Worm (Caenorhabditis elegans) whole organism, late embryonic: Measurements from ENCODE around the gene C55C3.3.

Experiments
- T23F11.4 ChIP-seq: fragments of 200-800 bp; sonication (Bioruptor generic); optimal IDR thresholded peaks from 2 replicates; lab custom pipeline; 2018; ENCODE audit warnings: mild to moderate bottlenecking, missing genetic modification characterization, missing compliant biosample characterization
- ama-1 ChIP-seq: fragments of 150-350 bp; optimal IDR thresholded peaks from 2 replicates; lab custom pipeline; 2014
- pqm-1 ChIP-seq: sonication (generic microtip); optimal IDR thresholded peaks from 2 replicates; lab custom pipeline; 2016; ENCODE audit warnings: missing genetic modification characterization, missing compliant biosample characterization

DNA sequence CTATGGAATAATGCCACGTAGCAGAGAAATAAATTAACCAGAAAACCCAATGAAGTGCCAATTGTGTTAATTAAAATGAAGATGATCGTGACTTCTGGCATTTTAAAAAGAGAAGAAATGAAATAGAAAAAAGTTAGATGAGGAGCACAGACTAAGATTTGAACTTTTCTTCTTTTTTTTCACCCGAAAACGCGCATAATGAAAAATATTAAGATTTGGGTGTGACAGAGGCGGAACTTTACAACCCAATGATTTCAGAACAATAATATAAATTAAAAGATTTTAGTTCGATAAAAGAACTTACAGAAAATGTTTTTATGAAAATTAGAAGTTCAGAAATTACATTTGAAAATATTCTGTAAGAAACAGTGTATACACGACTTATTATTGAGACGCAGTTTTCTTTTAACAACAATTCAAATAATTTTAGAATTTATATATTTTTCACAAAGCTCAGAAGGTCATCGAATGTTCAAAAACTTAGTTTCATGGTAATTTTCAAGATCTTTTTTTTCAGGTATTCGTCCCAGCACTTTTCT lies 39.5 kb upstream of the C55C3.3 start, which contains the start of the genes srd-8 and B0547.2:
- no peak for TF ChIP-seq pqm-1 (tag; lab: Kevin White, UChicago)
- TF ChIP-seq T23F11.4 (GFP tag; lab: Kevin White, UChicago) = no peak
- TF ChIP-seq ama-1 (lab: Kevin White, UChicago) = no peak
